Worm (Caenorhabditis elegans) whole organism, late embryonic: ENCODE measurements around the gene swsn-6.

Experiments
- C08G9.2 ChIP-seq: sonication (generic microtip); optimal IDR thresholded peaks from 2 replicates; lab custom pipeline; 2016; ENCODE audit warnings: mild to moderate bottlenecking, missing genetic modification characterization, moderate library complexity, missing compliant biosample characterization
- C38D4.7 ChIP-seq: fragments of 200-800 bp; sonication (Bioruptor generic); optimal IDR thresholded peaks from 2 replicates; lab custom pipeline; 2018; ENCODE audit warnings: mild to moderate bottlenecking, missing genetic modification characterization, moderate library complexity, missing compliant biosample characterization
- F13H6.1 ChIP-seq: sonication (generic microtip); optimal IDR thresholded peaks from 2 replicates; lab custom pipeline; 2016; ENCODE audit warnings: missing genetic modification characterization, missing compliant biosample characterization
- T23F11.4 ChIP-seq: fragments of 200-800 bp; sonication (Bioruptor generic); optimal IDR thresholded peaks from 2 replicates; lab custom pipeline; 2018; ENCODE audit warnings: mild to moderate bottlenecking, missing genetic modification characterization, missing compliant biosample characterization
- Y22D7AL.16 ChIP-seq: sonication (generic microtip); optimal IDR thresholded peaks from 2 replicates; lab custom pipeline; 2016; ENCODE audit warnings: missing genetic modification characterization, missing compliant biosample characterization
- ama-1 ChIP-seq: fragments of 150-350 bp; optimal IDR thresholded peaks from 2 replicates; lab custom pipeline; 2014
- ceh-14 ChIP-seq: sonication (generic microtip); optimal IDR thresholded peaks from 2 replicates; lab custom pipeline; 2016; ENCODE audit warnings: missing genotype, missing genetic modification characterization, missing compliant biosample characterization
- ceh-19 ChIP-seq: fragments of 200-800 bp; sonication (Bioruptor generic); optimal IDR thresholded peaks from 2 replicates; lab custom pipeline; 2018; ENCODE audit warnings: mild to moderate bottlenecking, missing genetic modification characterization, missing compliant biosample characterization
- ceh-2 ChIP-seq: sonication (generic microtip); optimal IDR thresholded peaks from 2 replicates; lab custom pipeline; 2016; ENCODE audit warnings: missing genotype, missing genetic modification characterization, missing compliant biosample characterization
- ceh-22 ChIP-seq: sonication (generic microtip); optimal IDR thresholded peaks from 2 replicates; lab custom pipeline; 2017; ENCODE audit warnings: missing biosample characterization, missing genetic modification characterization
- ceh-24 ChIP-seq: sonication (generic microtip); optimal IDR thresholded peaks from 2 replicates; lab custom pipeline; 2016; ENCODE audit warnings: mild to moderate bottlenecking, missing genetic modification characterization, missing compliant biosample characterization
- ceh-30 ChIP-seq: fragments of 150-350 bp; optimal IDR thresholded peaks from 2 replicates; lab custom pipeline; 2014; ENCODE audit warnings: missing biosample characterization, missing genetic modification characterization
- ceh-34 ChIP-seq: sonication (generic microtip); optimal IDR thresholded peaks from 2 replicates; lab custom pipeline; 2016; ENCODE audit warnings: mild to moderate bottlenecking, missing genetic modification characterization, missing compliant biosample characterization
- ceh-45 ChIP-seq: fragments of 200-800 bp; sonication (Bioruptor generic); IDR thresholded peaks from 2 replicates; pipeline ENCODE4 v1.3.6; 2022; ENCODE audit warnings: missing genetic modification reagents, missing genetic modification characterization, missing compliant biosample characterization
- ceh-48 ChIP-seq: sonication (generic microtip); optimal IDR thresholded peaks from 2 replicates; lab custom pipeline; 2016; ENCODE audit warnings: missing genetic modification characterization, inconsistent platforms, missing compliant biosample characterization
- ceh-9 ChIP-seq: sonication (generic microtip); optimal IDR thresholded peaks from 2 replicates; lab custom pipeline; 2016; ENCODE audit warnings: mild to moderate bottlenecking, missing genetic modification characterization, inconsistent platforms, missing compliant biosample characterization
- che-1 ChIP-seq: sonication (generic microtip); optimal IDR thresholded peaks from 2 replicates; lab custom pipeline; 2016; ENCODE audit warnings: mild to moderate bottlenecking, missing genetic modification characterization, missing compliant biosample characterization
- dmd-4 ChIP-seq: sonication (generic microtip); optimal IDR thresholded peaks from 2 replicates; lab custom pipeline; 2016; ENCODE audit warnings: borderline replicate concordance, missing genetic modification characterization, missing compliant biosample characterization
- elt-2 ChIP-seq: sonication (generic microtip); optimal IDR thresholded peaks from 2 replicates; lab custom pipeline; 2016; ENCODE audit warnings: missing genetic modification reagents, missing genetic modification characterization, missing compliant biosample characterization
- elt-4 ChIP-seq: sonication (generic microtip); optimal IDR thresholded peaks from 2 replicates; lab custom pipeline; 2016; ENCODE audit warnings: missing genetic modification characterization, missing compliant biosample characterization
- fax-1 ChIP-seq: sonication (generic microtip); optimal IDR thresholded peaks from 2 replicates; lab custom pipeline; 2016; ENCODE audit warnings: missing genotype, missing genetic modification characterization, missing compliant biosample characterization
- fkh-10 ChIP-seq: fragments of 150-350 bp; optimal IDR thresholded peaks from 2 replicates; lab custom pipeline; 2014; ENCODE audit warnings: missing biosample characterization, missing genetic modification reagents, missing genetic modification characterization
- gmeb-2 ChIP-seq: sonication (generic microtip); optimal IDR thresholded peaks from 2 replicates; lab custom pipeline; 2016; ENCODE audit warnings: missing genetic modification characterization, inconsistent platforms, missing compliant biosample characterization
- hlh-13 ChIP-seq: fragments of 200-800 bp; sonication (Bioruptor generic); optimal IDR thresholded peaks from 2 replicates; lab custom pipeline; 2018; ENCODE audit warnings: mild to moderate bottlenecking, missing genetic modification characterization, missing compliant biosample characterization
- hlh-30 ChIP-seq: sonication (generic microtip); optimal IDR thresholded peaks from 2 replicates; lab custom pipeline; 2017; ENCODE audit warnings: antibody characterized with exemption, missing genetic modification characterization, missing compliant biosample characterization; ENCODE audit not compliant: insufficient read depth
- hlh-6 ChIP-seq: sonication (generic microtip); optimal IDR thresholded peaks from 2 replicates; lab custom pipeline; 2016; ENCODE audit warnings: missing genotype, missing genetic modification characterization, missing compliant biosample characterization
- hlh-8 ChIP-seq: sonication (generic microtip); optimal IDR thresholded peaks from 2 replicates; lab custom pipeline; 2016; ENCODE audit warnings: missing genotype, missing genetic modification characterization, missing compliant biosample characterization
- lim-6 ChIP-seq: sonication (generic microtip); optimal IDR thresholded peaks from 2 replicates; lab custom pipeline; 2016; ENCODE audit warnings: missing genetic modification characterization, missing compliant biosample characterization
- lin-11 ChIP-seq: fragments of 200-800 bp; sonication (Bioruptor generic); optimal IDR thresholded peaks from 2 replicates; lab custom pipeline; 2018; ENCODE audit warnings: mild to moderate bottlenecking, missing genetic modification characterization, missing compliant biosample characterization
- madf-2 ChIP-seq: sonication (generic microtip); optimal IDR thresholded peaks from 2 replicates; lab custom pipeline; 2017; ENCODE audit warnings: missing genetic modification characterization, missing compliant biosample characterization
- mec-3 ChIP-seq: sonication (generic microtip); optimal IDR thresholded peaks from 2 replicates; lab custom pipeline; 2016; ENCODE audit warnings: borderline replicate concordance, missing genetic modification characterization, missing compliant biosample characterization
- nfya-1 ChIP-seq: sonication (generic microtip); optimal IDR thresholded peaks from 2 replicates; lab custom pipeline; 2017; ENCODE audit warnings: missing genetic modification characterization, mild to moderate bottlenecking, missing compliant biosample characterization, antibody characterized with exemption, moderate library complexity
- nhr-11 ChIP-seq: fragments of 150-350 bp; optimal IDR thresholded peaks from 2 replicates; lab custom pipeline; 2014; ENCODE audit warnings: missing biosample characterization, missing genetic modification characterization
- nhr-232 ChIP-seq: sonication (generic microtip); optimal IDR thresholded peaks from 2 replicates; lab custom pipeline; 2016; ENCODE audit warnings: missing genetic modification characterization, missing compliant biosample characterization
- npax-4 ChIP-seq: sonication (generic microtip); optimal IDR thresholded peaks from 2 replicates; lab custom pipeline; 2016; ENCODE audit warnings: missing genetic modification characterization, missing compliant biosample characterization
- odd-2 ChIP-seq: sonication (generic microtip); optimal IDR thresholded peaks from 2 replicates; lab custom pipeline; 2017; ENCODE audit warnings: antibody characterized with exemption, mild to moderate bottlenecking, missing genetic modification characterization, missing compliant biosample characterization
- pat-9 ChIP-seq: fragments of 200-800 bp; sonication (Bioruptor generic); optimal IDR thresholded peaks from 2 replicates; lab custom pipeline; 2018; ENCODE audit warnings: mild to moderate bottlenecking, missing genetic modification characterization, moderate library complexity, missing compliant biosample characterization
- pax-1 ChIP-seq: fragments of 150-350 bp; optimal IDR thresholded peaks from 2 replicates; lab custom pipeline; 2014; ENCODE audit warnings: missing biosample characterization, missing genetic modification characterization
- pha-2 ChIP-seq: sonication (generic microtip); optimal IDR thresholded peaks from 2 replicates; lab custom pipeline; 2017; ENCODE audit warnings: mild to moderate bottlenecking, missing genetic modification characterization, missing compliant biosample characterization
- pha-4 ChIP-seq: fragments of 150-350 bp; optimal IDR thresholded peaks from 2 replicates; lab custom pipeline; 2018; ENCODE audit warnings: missing biosample characterization, missing genetic modification reagents, missing genetic modification characterization
- pros-1 ChIP-seq: fragments of 150-350 bp; optimal IDR thresholded peaks from 2 replicates; lab custom pipeline; 2014; ENCODE audit warnings: missing biosample characterization, missing genetic modification reagents, missing genetic modification characterization
- ref-2 ChIP-seq: sonication (generic microtip); optimal IDR thresholded peaks from 2 replicates; lab custom pipeline; 2016; ENCODE audit warnings: missing genetic modification characterization, missing compliant biosample characterization
- sox-2 ChIP-seq: fragments of 200-800 bp; sonication (Bioruptor generic); IDR thresholded peaks from 2 replicates; pipeline ENCODE4 v1.3.6; 2022; ENCODE audit warnings: missing genetic modification reagents, missing genetic modification characterization, missing compliant biosample characterization
- sox-4 ChIP-seq: sonication (generic microtip); optimal IDR thresholded peaks from 2 replicates; lab custom pipeline; 2017; ENCODE audit warnings: mild to moderate bottlenecking, missing genetic modification characterization, inconsistent platforms, missing compliant biosample characterization
- syd-9 ChIP-seq: sonication (generic microtip); optimal IDR thresholded peaks from 2 replicates; lab custom pipeline; 2016; ENCODE audit warnings: mild to moderate bottlenecking, missing genetic modification characterization, moderate library complexity, missing compliant biosample characterization
- tbx-2 ChIP-seq: sonication (generic microtip); optimal IDR thresholded peaks from 2 replicates; lab custom pipeline; 2016; ENCODE audit warnings: missing genetic modification characterization, missing compliant biosample characterization
- ttx-3 ChIP-seq: sonication (generic microtip); optimal IDR thresholded peaks from 2 replicates; lab custom pipeline; 2016; ENCODE audit warnings: missing genetic modification reagents, missing genetic modification characterization, missing compliant biosample characterization
- unc-3 ChIP-seq, 2 experiments: fragments of 200-800 bp in 1 of 2; sonication (Bioruptor generic) in 1 of 2; sonication (generic microtip) in 1 of 2; conservative IDR thresholded peaks in 1 of 2; optimal IDR thresholded peaks in 1 of 2; 2 replicates each; pipeline versions ENCODE4 v1.3.6 to Lab custom; 2016 to 2022; ENCODE audit warnings: missing compliant biosample characterization in 2 of 2, missing genetic modification characterization in 2 of 2, missing genetic modification reagents in 1 of 2
- unc-86 ChIP-seq: sonication (generic microtip); optimal IDR thresholded peaks from 2 replicates; lab custom pipeline; 2016; ENCODE audit warnings: missing genetic modification characterization, missing compliant biosample characterization
- zip-5 ChIP-seq: sonication (generic microtip); optimal IDR thresholded peaks from 2 replicates; lab custom pipeline; 2016; ENCODE audit warnings: missing genetic modification characterization, missing compliant biosample characterization
- ztf-16 ChIP-seq: sonication (generic microtip); optimal IDR thresholded peaks from 2 replicates; lab custom pipeline; 2017; ENCODE audit warnings: missing genetic modification characterization, missing compliant biosample characterization

Gene swsn-6

DNA sequence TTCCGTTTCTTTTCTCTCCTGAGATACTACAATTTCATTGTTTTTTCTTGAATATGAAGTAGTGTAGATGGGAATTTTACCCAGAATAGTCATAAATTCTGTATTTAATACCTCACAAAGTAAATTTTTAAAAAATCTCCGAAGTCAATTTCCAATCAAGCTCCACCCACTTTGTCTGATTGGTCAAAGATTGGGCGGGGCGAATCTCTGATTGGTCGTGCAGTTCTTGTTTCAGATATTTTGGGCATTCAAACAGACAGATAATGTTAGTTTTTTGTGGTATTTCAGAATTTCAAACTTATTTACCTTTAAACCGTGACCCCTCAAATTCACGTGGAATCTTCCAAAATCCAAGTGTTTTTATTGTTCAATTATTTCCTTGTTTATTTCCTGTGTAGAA is 34.3 kb upstream of the swsn-6 start, which contains the start of gene F41H10.5:
TSS of gene F41H10.5 (plus strand) at position 375 of the 400 bp plus-strand sequence.
- TF ChIP-seq gmeb-2 (no peak), nfya-1 (tag; lab: Kevin White, UChicago) (peak; percentile 75)

DNA sequence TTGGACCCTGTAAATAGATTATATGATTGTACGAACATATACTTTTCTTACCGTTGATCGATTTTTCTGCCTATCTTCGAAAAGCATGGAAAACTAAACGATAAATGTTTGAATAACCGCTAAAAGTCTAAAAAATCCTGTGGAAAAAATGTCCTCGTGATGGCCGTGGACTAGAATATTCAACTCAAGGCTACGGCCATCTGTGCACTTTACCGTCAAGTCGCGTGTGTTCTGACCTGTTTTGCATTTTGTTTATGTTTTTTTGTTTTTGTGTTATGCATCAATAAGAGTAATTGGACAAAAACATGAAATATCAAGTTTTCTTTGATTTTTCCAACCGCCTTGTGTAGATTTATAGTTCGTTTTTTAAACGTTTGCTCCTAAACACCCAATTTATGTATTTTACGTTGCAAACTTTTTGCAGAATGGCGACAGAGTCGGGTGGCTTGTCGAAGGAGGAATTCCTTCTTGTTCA is 30.7 kb upstream of the swsn-6 start, which contains the start of the genes hda-6 and F41H10.4:
TSS of gene hda-6 (minus strand) at position 172 of the 475 bp plus-strand sequence.
TSS of gene F41H10.4 (plus strand) at position 425 of the 475 bp plus-strand sequence.
- peak; percentile 36 for TF ChIP-seq hlh-8 (tag; lab: Kevin White, UChicago)
- TF ChIP-seq pha-2 (tag; lab: Kevin White, UChicago), result no peak
- no peak for TF ChIP-seq ceh-9 (tag; lab: Kevin White, UChicago)
- TF ChIP-seq pax-1 (tag; lab: Kevin White, UChicago), result peak; percentile 65
- no peak for TF ChIP-seq hlh-6
- TF ChIP-seq nhr-11 (tag; lab: Kevin White, UChicago), result no peak
- TF ChIP-seq ceh-19 (GFP tag; lab: Kevin White, UChicago), result no peak
- TF ChIP-seq ceh-30, result no peak
- TF ChIP-seq C38D4.7 (GFP tag; lab: Kevin White, UChicago), result no peak
- no peak for TF ChIP-seq hlh-13 (GFP tag; lab: Kevin White, UChicago)
- TF ChIP-seq pros-1 (tag; lab: Kevin White, UChicago), result no peak
- TF ChIP-seq dmd-4 (tag; lab: Kevin White, UChicago), result no peak
- TF ChIP-seq elt-2, result peak; percentile 37
- TF ChIP-seq unc-3 (GFP tag; conservative IDR thresholded peaks at IDR 0.05; lab: Robert Waterston, UW), result no peak
- no peak for TF ChIP-seq unc-3 (tag; optimal IDR thresholded peaks at IDR 0.05; lab: Kevin White, UChicago)
- TF ChIP-seq ama-1 (lab: Kevin White, UChicago), result no peak
- no peak for TF ChIP-seq ceh-22 (tag; lab: Kevin White, UChicago)
- TF ChIP-seq che-1 (tag; lab: Kevin White, UChicago), result no peak
- TF ChIP-seq pat-9 (tag; lab: Kevin White, UChicago), result no peak
- no peak for TF ChIP-seq T23F11.4 (GFP tag; lab: Kevin White, UChicago)
- peak; percentile 73 for TF ChIP-seq tbx-2 (tag; lab: Kevin White, UChicago)
- no peak for TF ChIP-seq sox-4 (tag; lab: Kevin White, UChicago)
- TF ChIP-seq unc-86 (tag; lab: Kevin White, UChicago), result no peak
- TF ChIP-seq C08G9.2 (tag; lab: Kevin White, UChicago), result peak; percentile 88
- no peak for TF ChIP-seq sox-2 (GFP tag; lab: Robert Waterston, UW)
- TF ChIP-seq fkh-10 (GFP tag; lab: Kevin White, UChicago), result no peak
- no peak for TF ChIP-seq ceh-14 (tag; lab: Kevin White, UChicago)
- TF ChIP-seq gmeb-2, result no peak
- TF ChIP-seq odd-2 (tag; lab: Kevin White, UChicago), result no peak
- TF ChIP-seq ceh-48 (tag; lab: Kevin White, UChicago), result no peak
- no peak for TF ChIP-seq npax-4 (tag; lab: Kevin White, UChicago)
- no peak for TF ChIP-seq ztf-16
- no peak for TF ChIP-seq syd-9 (tag; lab: Kevin White, UChicago)
- peak; percentile 82 for TF ChIP-seq hlh-30 (tag; lab: Kevin White, UChicago)
- TF ChIP-seq lin-11 (tag; lab: Kevin White, UChicago), result no peak
- TF ChIP-seq zip-5 (tag; lab: Kevin White, UChicago), result peak; percentile 23
- no peak for TF ChIP-seq pha-4 (tag; lab: Kevin White, UChicago)
- TF ChIP-seq mec-3 (tag; lab: Kevin White, UChicago), result no peak
- TF ChIP-seq Y22D7AL.16 (tag; lab: Kevin White, UChicago), result no peak
- TF ChIP-seq elt-4 (tag; lab: Kevin White, UChicago), result no peak
- no peak for TF ChIP-seq ceh-45 (GFP tag; lab: Robert Waterston, UW)
- TF ChIP-seq fax-1 (tag; lab: Kevin White, UChicago), result no peak
- TF ChIP-seq nhr-232 (tag; lab: Kevin White, UChicago), result no peak
- TF ChIP-seq madf-2 (tag; lab: Kevin White, UChicago), result no peak
- TF ChIP-seq F13H6.1 (tag; lab: Kevin White, UChicago), result no peak
- TF ChIP-seq ceh-2 (tag; lab: Kevin White, UChicago), result peak; percentile 69
- TF ChIP-seq ref-2 (tag; lab: Kevin White, UChicago), result peak; percentile 24
- no peak for TF ChIP-seq lim-6 (tag; lab: Kevin White, UChicago)
- TF ChIP-seq ceh-34, result no peak
- no peak for TF ChIP-seq ceh-24
- no peak for TF ChIP-seq ttx-3 (tag; lab: Kevin White, UChicago)
